Worm (Caenorhabditis elegans) whole organism, late embryonic: ENCODE data around the gene H43E16.1.
A peak's percentile ranks its signal among the peaks of the same experiment; 100 is the strongest.

ENCODE experiments used
- C08G9.2 ChIP-seq: sonication (generic microtip); optimal IDR thresholded peaks from 2 replicates; lab custom pipeline; 2016; ENCODE audit warnings: mild to moderate bottlenecking, missing genetic modification characterization, moderate library complexity, missing compliant biosample characterization
- C38D4.7 ChIP-seq: fragments of 200-800 bp; sonication (Bioruptor generic); optimal IDR thresholded peaks from 2 replicates; lab custom pipeline; 2018; ENCODE audit warnings: mild to moderate bottlenecking, missing genetic modification characterization, moderate library complexity, missing compliant biosample characterization
- K02D7.2 ChIP-seq: sonication (generic microtip); optimal IDR thresholded peaks from 2 replicates; lab custom pipeline; 2017; ENCODE audit warnings: mild to moderate bottlenecking, missing genetic modification characterization, missing compliant biosample characterization
- K09A11.1 ChIP-seq: sonication (generic microtip); optimal IDR thresholded peaks from 2 replicates; lab custom pipeline; 2017; ENCODE audit warnings: antibody characterized with exemption, mild to moderate bottlenecking, missing genetic modification characterization, missing compliant biosample characterization; ENCODE audit not compliant: insufficient read depth
- ahr-1 ChIP-seq: sonication (generic microtip); optimal IDR thresholded peaks from 2 replicates; lab custom pipeline; 2016; ENCODE audit warnings: missing genetic modification characterization, missing compliant biosample characterization
- ama-1 ChIP-seq: fragments of 150-350 bp; optimal IDR thresholded peaks from 2 replicates; lab custom pipeline; 2014
- ceh-18 ChIP-seq: sonication (generic microtip); optimal IDR thresholded peaks from 2 replicates; lab custom pipeline; 2016; ENCODE audit warnings: missing genetic modification characterization, missing compliant biosample characterization
- ceh-2 ChIP-seq: sonication (generic microtip); optimal IDR thresholded peaks from 2 replicates; lab custom pipeline; 2016; ENCODE audit warnings: missing genotype, missing genetic modification characterization, missing compliant biosample characterization
- ceh-22 ChIP-seq: sonication (generic microtip); optimal IDR thresholded peaks from 2 replicates; lab custom pipeline; 2017; ENCODE audit warnings: missing biosample characterization, missing genetic modification characterization
- ceh-30 ChIP-seq: fragments of 150-350 bp; optimal IDR thresholded peaks from 2 replicates; lab custom pipeline; 2014; ENCODE audit warnings: missing biosample characterization, missing genetic modification characterization
- ceh-31 ChIP-seq: sonication (generic microtip); optimal IDR thresholded peaks from 2 replicates; lab custom pipeline; 2016; ENCODE audit warnings: missing genetic modification characterization, missing compliant biosample characterization
- ceh-45 ChIP-seq: fragments of 200-800 bp; sonication (Bioruptor generic); IDR thresholded peaks from 2 replicates; pipeline ENCODE4 v1.3.6; 2022; ENCODE audit warnings: missing genetic modification reagents, missing genetic modification characterization, missing compliant biosample characterization
- ceh-48 ChIP-seq: sonication (generic microtip); optimal IDR thresholded peaks from 2 replicates; lab custom pipeline; 2016; ENCODE audit warnings: missing genetic modification characterization, inconsistent platforms, missing compliant biosample characterization
- ceh-6 ChIP-seq: fragments of 200-800 bp; sonication (Bioruptor generic); optimal IDR thresholded peaks from 2 replicates; lab custom pipeline; 2018; ENCODE audit warnings: mild to moderate bottlenecking, missing genetic modification characterization, missing compliant biosample characterization
- che-1 ChIP-seq: sonication (generic microtip); optimal IDR thresholded peaks from 2 replicates; lab custom pipeline; 2016; ENCODE audit warnings: mild to moderate bottlenecking, missing genetic modification characterization, missing compliant biosample characterization
- dmd-4 ChIP-seq: sonication (generic microtip); optimal IDR thresholded peaks from 2 replicates; lab custom pipeline; 2016; ENCODE audit warnings: borderline replicate concordance, missing genetic modification characterization, missing compliant biosample characterization
- dve-1 ChIP-seq: sonication (generic microtip); optimal IDR thresholded peaks from 2 replicates; lab custom pipeline; 2017; ENCODE audit warnings: antibody characterized with exemption, mild to moderate bottlenecking, missing genetic modification characterization, missing compliant biosample characterization
- fax-1 ChIP-seq: sonication (generic microtip); optimal IDR thresholded peaks from 2 replicates; lab custom pipeline; 2016; ENCODE audit warnings: missing genotype, missing genetic modification characterization, missing compliant biosample characterization
- gmeb-2 ChIP-seq: sonication (generic microtip); optimal IDR thresholded peaks from 2 replicates; lab custom pipeline; 2016; ENCODE audit warnings: missing genetic modification characterization, inconsistent platforms, missing compliant biosample characterization
- hlh-13 ChIP-seq: fragments of 200-800 bp; sonication (Bioruptor generic); optimal IDR thresholded peaks from 2 replicates; lab custom pipeline; 2018; ENCODE audit warnings: mild to moderate bottlenecking, missing genetic modification characterization, missing compliant biosample characterization
- hlh-15 ChIP-seq: sonication (generic microtip); optimal IDR thresholded peaks from 2 replicates; lab custom pipeline; 2016; ENCODE audit warnings: missing genetic modification characterization, missing compliant biosample characterization
- hlh-30 ChIP-seq: sonication (generic microtip); optimal IDR thresholded peaks from 2 replicates; lab custom pipeline; 2017; ENCODE audit warnings: antibody characterized with exemption, missing genetic modification characterization, missing compliant biosample characterization; ENCODE audit not compliant: insufficient read depth
- hlh-6 ChIP-seq: sonication (generic microtip); optimal IDR thresholded peaks from 2 replicates; lab custom pipeline; 2016; ENCODE audit warnings: missing genotype, missing genetic modification characterization, missing compliant biosample characterization
- hlh-8 ChIP-seq: sonication (generic microtip); optimal IDR thresholded peaks from 2 replicates; lab custom pipeline; 2016; ENCODE audit warnings: missing genotype, missing genetic modification characterization, missing compliant biosample characterization
- lim-6 ChIP-seq: sonication (generic microtip); optimal IDR thresholded peaks from 2 replicates; lab custom pipeline; 2016; ENCODE audit warnings: missing genetic modification characterization, missing compliant biosample characterization
- mec-3 ChIP-seq: sonication (generic microtip); optimal IDR thresholded peaks from 2 replicates; lab custom pipeline; 2016; ENCODE audit warnings: borderline replicate concordance, missing genetic modification characterization, missing compliant biosample characterization
- nfya-1 ChIP-seq: sonication (generic microtip); optimal IDR thresholded peaks from 2 replicates; lab custom pipeline; 2017; ENCODE audit warnings: missing genetic modification characterization, mild to moderate bottlenecking, missing compliant biosample characterization, antibody characterized with exemption, moderate library complexity
- npax-4 ChIP-seq: sonication (generic microtip); optimal IDR thresholded peaks from 2 replicates; lab custom pipeline; 2016; ENCODE audit warnings: missing genetic modification characterization, missing compliant biosample characterization
- pat-9 ChIP-seq: fragments of 200-800 bp; sonication (Bioruptor generic); optimal IDR thresholded peaks from 2 replicates; lab custom pipeline; 2018; ENCODE audit warnings: mild to moderate bottlenecking, missing genetic modification characterization, moderate library complexity, missing compliant biosample characterization
- pha-2 ChIP-seq: sonication (generic microtip); optimal IDR thresholded peaks from 2 replicates; lab custom pipeline; 2017; ENCODE audit warnings: mild to moderate bottlenecking, missing genetic modification characterization, missing compliant biosample characterization
- pqm-1 ChIP-seq: sonication (generic microtip); optimal IDR thresholded peaks from 2 replicates; lab custom pipeline; 2016; ENCODE audit warnings: missing genetic modification characterization, missing compliant biosample characterization
- sdc-2 ChIP-seq: sonication (generic microtip); optimal IDR thresholded peaks from 2 replicates; lab custom pipeline; 2016; ENCODE audit warnings: missing genotype, missing genetic modification characterization, missing compliant biosample characterization
- sox-4 ChIP-seq: sonication (generic microtip); optimal IDR thresholded peaks from 2 replicates; lab custom pipeline; 2017; ENCODE audit warnings: mild to moderate bottlenecking, missing genetic modification characterization, inconsistent platforms, missing compliant biosample characterization
- ttx-3 ChIP-seq: sonication (generic microtip); optimal IDR thresholded peaks from 2 replicates; lab custom pipeline; 2016; ENCODE audit warnings: missing genetic modification reagents, missing genetic modification characterization, missing compliant biosample characterization
- unc-42 ChIP-seq: sonication (generic microtip); optimal IDR thresholded peaks from 2 replicates; lab custom pipeline; 2016; ENCODE audit warnings: missing genotype, missing genetic modification characterization, missing compliant biosample characterization
- unc-55 ChIP-seq: sonication (generic microtip); optimal IDR thresholded peaks from 2 replicates; lab custom pipeline; 2017; ENCODE audit warnings: missing biosample characterization, missing genetic modification reagents, missing genetic modification characterization
- zip-5 ChIP-seq: sonication (generic microtip); optimal IDR thresholded peaks from 2 replicates; lab custom pipeline; 2016; ENCODE audit warnings: missing genetic modification characterization, missing compliant biosample characterization
- ztf-16 ChIP-seq: sonication (generic microtip); optimal IDR thresholded peaks from 2 replicates; lab custom pipeline; 2017; ENCODE audit warnings: missing genetic modification characterization, missing compliant biosample characterization

H43E16.1 gene

ce11 chrII:6642180-6642579 is 31.9 kb upstream of the H43E16.1 start:
- peak; percentile 67 for TF ChIP-seq unc-42
- TF ChIP-seq ceh-6 (GFP tag; lab: Kevin White, UChicago) = no peak

ce11 chrII:6642651-6643167 is 31.4 kb upstream of the H43E16.1 start, which contains the start of gene T19D12.6:
Gene T19D12.6 (minus strand): TSS chrII:6643117.
- TF ChIP-seq dmd-4 = no peak
- no peak for TF ChIP-seq C08G9.2 (tag; lab: Kevin White, UChicago)
- no peak for TF ChIP-seq ztf-16
- TF ChIP-seq C38D4.7 = no peak
- TF ChIP-seq ceh-48 (tag; lab: Kevin White, UChicago) = no peak
- TF ChIP-seq sdc-2 = no peak
- no peak for TF ChIP-seq ceh-2 (tag; lab: Kevin White, UChicago)
- no peak for TF ChIP-seq fax-1 (tag; lab: Kevin White, UChicago)
- TF ChIP-seq ceh-30 (tag; lab: Kevin White, UChicago) = no peak
- no peak for TF ChIP-seq ama-1 (lab: Kevin White, UChicago)
- TF ChIP-seq K02D7.2 (tag; lab: Kevin White, UChicago) = no peak
- TF ChIP-seq zip-5 (tag; lab: Kevin White, UChicago) = no peak
- no peak for TF ChIP-seq ttx-3 (tag; lab: Kevin White, UChicago)
- TF ChIP-seq dve-1 (tag; lab: Kevin White, UChicago) = no peak
- TF ChIP-seq pqm-1 = no peak
- no peak for TF ChIP-seq hlh-13
- no peak for TF ChIP-seq ceh-6 (GFP tag; lab: Kevin White, UChicago)
- TF ChIP-seq unc-55 = no peak
- no peak for TF ChIP-seq nfya-1 (tag; lab: Kevin White, UChicago)

ce11 chrII:6646903-6647302 is 27.2 kb upstream of the H43E16.1 start:
- TF ChIP-seq hlh-30 (tag; lab: Kevin White, UChicago) = no peak
- no peak for TF ChIP-seq zip-5 (tag; lab: Kevin White, UChicago)
- TF ChIP-seq lim-6 (tag; lab: Kevin White, UChicago) = no peak
- TF ChIP-seq sdc-2 = no peak
- no peak for TF ChIP-seq gmeb-2
- no peak for TF ChIP-seq ceh-22 (tag; lab: Kevin White, UChicago)
- TF ChIP-seq C08G9.2 (tag; lab: Kevin White, UChicago) = no peak
- TF ChIP-seq ceh-45 (GFP tag; lab: Robert Waterston, UW) = no peak
- no peak for TF ChIP-seq dve-1 (tag; lab: Kevin White, UChicago)
- TF ChIP-seq fax-1 (tag; lab: Kevin White, UChicago) = no peak
- no peak for TF ChIP-seq K09A11.1 (tag; lab: Kevin White, UChicago)
- TF ChIP-seq hlh-8 (tag; lab: Kevin White, UChicago) = no peak
- no peak for TF ChIP-seq hlh-6 (tag; lab: Kevin White, UChicago)

- TF ChIP-seq hlh-15 (no peak), ama-1 (lab: Kevin White, UChicago) (no peak), ceh-18 (no peak), ceh-31 (tag; lab: Kevin White, UChicago) (no peak), npax-4 (tag; lab: Kevin White, UChicago) (no peak), sox-4 (tag; lab: Kevin White, UChicago) (no peak), mec-3 (tag; lab: Kevin White, UChicago) (no peak), ahr-1 (no peak), che-1 (tag; lab: Kevin White, UChicago) (no peak), ceh-6 (GFP tag; lab: Kevin White, UChicago) (no peak), pat-9 (no peak), zip-5 (tag; lab: Kevin White, UChicago) (no peak), pha-2 (tag; lab: Kevin White, UChicago) (no peak), fax-1 (tag; lab: Kevin White, UChicago) (no peak), sdc-2 (no peak), ceh-45 (GFP tag; lab: Robert Waterston, UW) (no peak), ceh-48 (tag; lab: Kevin White, UChicago) (no peak)
These were observed 25.0 kb upstream of the H43E16.1 start, which contains the start of gene oig-8 for ce11 chrII:6649026-6649425. Gene oig-8 (minus strand): TSS chrII:6649126.
